Fruit fly (Drosophila melanogaster): ENCODE results near the gene CG6283.
A peak's percentile ranks its signal among the peaks of the same experiment; 100 is the strongest.

Gene CG6283

dm6 chr3R:27021278-27021677, at the start of gene CG6283:
TSS of gene CG6283 (minus strand) at chr3R:27021378.
- TF ChIP-seq CG17801 (GFP tag; optimal IDR thresholded peaks at IDR 0.05; ENCODE audit: partially characterized antibody), result no peak

dm6 chr3R:27069810-27070625, 48.8 kb upstream of the CG6283 start, which contains the start of gene spz:
TSS of gene spz (minus strand) at chr3R:27070070.
- peak; percentile 23 for TF ChIP-seq CG17801 (GFP tag; optimal IDR thresholded peaks at IDR 0.05; ENCODE audit: partially characterized antibody)

dm6 chr3R:27069201-27069600, 48.0 kb upstream of the CG6283 start:
- TF ChIP-seq CG17801 (GFP tag; optimal IDR thresholded peaks at IDR 0.05; ENCODE audit: partially characterized antibody), result no peak

dm6 chr3R:27067362-27067761, 46.2 kb upstream of the CG6283 start:
- no peak for TF ChIP-seq CG17801 (GFP tag; optimal IDR thresholded peaks at IDR 0.05; ENCODE audit: partially characterized antibody)

- no peak for TF ChIP-seq CG17801 (GFP tag; optimal IDR thresholded peaks at IDR 0.05; ENCODE audit: partially characterized antibody)
Observed at dm6 chr3R:27065136-27065535, 44.0 kb upstream of the CG6283 start, which contains the start of gene CG43935. TSS of gene CG43935 (plus strand) at chr3R:27065436.

dm6 chr3R:27064099-27064498, 42.9 kb upstream of the CG6283 start, which contains the start of gene Nep5:
TSS of gene Nep5 (minus strand) at chr3R:27064199.
- TF ChIP-seq CG17801 (GFP tag; optimal IDR thresholded peaks at IDR 0.05; ENCODE audit: partially characterized antibody), result no peak

dm6 chr3R:27061916-27062315, 40.7 kb upstream of the CG6283 start, which contains the start of gene CG34292:
TSS of gene CG34292 (plus strand) at chr3R:27062216.
- TF ChIP-seq CG17801 (GFP tag; optimal IDR thresholded peaks at IDR 0.05; ENCODE audit: partially characterized antibody), result no peak

- TF ChIP-seq CG17801 (GFP tag; optimal IDR thresholded peaks at IDR 0.05; ENCODE audit: partially characterized antibody), result no peak
Observed at dm6 chr3R:27056152-27056551, 35.0 kb upstream of the CG6283 start.

- no peak for TF ChIP-seq CG17801 (GFP tag; optimal IDR thresholded peaks at IDR 0.05; ENCODE audit: partially characterized antibody)
Observed at dm6 chr3R:27049549-27049948, 28.4 kb upstream of the CG6283 start.

- no peak for TF ChIP-seq CG17801 (GFP tag; optimal IDR thresholded peaks at IDR 0.05; ENCODE audit: partially characterized antibody)
Observed at dm6 chr3R:27048561-27049270, 27.5 kb upstream of the CG6283 start, which contains the start of gene TwdlT. TSS of gene TwdlT (plus strand) at chr3R:27049220.

dm6 chr3R:27040044-27040443, 18.9 kb upstream of the CG6283 start:
- no peak for TF ChIP-seq CG17801 (GFP tag; optimal IDR thresholded peaks at IDR 0.05; ENCODE audit: partially characterized antibody)

dm6 chr3R:27033935-27034334, 12.8 kb upstream of the CG6283 start:
- TF ChIP-seq CG17801 (GFP tag; optimal IDR thresholded peaks at IDR 0.05; ENCODE audit: partially characterized antibody), result no peak

- TF ChIP-seq CG17801 (GFP tag; optimal IDR thresholded peaks at IDR 0.05; ENCODE audit: partially characterized antibody), result no peak
Observed at dm6 chr3R:27026009-27026408, 4.8 kb upstream of the CG6283 start, which contains the start of gene CG6271. TSS of gene CG6271 (minus strand) at chr3R:27026109.

- no peak for TF ChIP-seq CG17801 (GFP tag; optimal IDR thresholded peaks at IDR 0.05; ENCODE audit: partially characterized antibody)
Observed at dm6 chr3R:27023117-27023516, 1.9 kb upstream of the CG6283 start, which contains the start of gene CG6277. TSS of gene CG6277 (minus strand) at chr3R:27023217.

- no peak for TF ChIP-seq CG17801 (GFP tag; optimal IDR thresholded peaks at IDR 0.05; ENCODE audit: partially characterized antibody)
Observed at dm6 chr3R:27019701-27020172, 1.4 kb downstream of the CG6283 start, which contains the start of gene CG17191. TSS of gene CG17191 (minus strand) at chr3R:27019751.
